Worm (Caenorhabditis elegans): ENCODE results near the gene atg-16.1.

DNA sequence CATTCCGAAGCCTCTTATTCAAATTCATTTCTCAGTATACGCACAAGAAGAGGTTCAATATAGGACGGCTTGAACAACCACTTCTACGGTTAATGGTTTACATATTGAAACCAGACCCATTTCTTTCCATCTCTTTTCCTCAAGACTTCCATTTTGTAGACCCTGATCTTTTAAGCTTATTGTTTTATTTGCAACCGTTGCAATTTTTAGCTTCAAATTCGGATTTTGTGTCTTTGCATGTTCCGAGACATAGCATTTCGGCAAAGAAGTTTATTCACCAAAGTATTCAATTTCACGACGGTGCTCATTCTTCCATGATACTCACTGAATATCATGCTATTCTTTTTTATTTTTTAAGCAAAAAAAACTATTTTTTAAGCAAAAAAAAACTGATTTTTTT is 4.0 kb upstream of the atg-16.1 start, which contains the start of gene nmur-3:
- no peak for TF ChIP-seq W03F9.2 (tag; optimal IDR thresholded peaks at IDR 0.05)
- TF ChIP-seq dao-5 (tag; optimal IDR thresholded peaks at IDR 0.05), result no peak

Measured in whole organism, L4/young adult.